Worm (Caenorhabditis elegans): Measurements from ENCODE around the gene nprl-2.

The nprl-2 gene

ce11 chrIV:7550445-7550844, 6.2 kb upstream of the nprl-2 start, which contains the start of gene pam-1:
Gene pam-1, minus strand, starts transcription at chrIV:7550812.
- TF ChIP-seq pqm-1 (tag; optimal IDR thresholded peaks at IDR 0.05) = peak; percentile 45
- no peak for TF ChIP-seq ceh-28 (tag; optimal IDR thresholded peaks at IDR 0.05)
- no peak for TF ChIP-seq hmg-11 (tag; optimal IDR thresholded peaks at IDR 0.05)

- TF ChIP-seq nhr-43 (tag; optimal IDR thresholded peaks at IDR 0.05; ENCODE audit: poor library complexity, severe bottlenecking) = peak; percentile 38
- TF ChIP-seq nhr-23 (tag; optimal IDR thresholded peaks at IDR 0.05) = no peak
- no peak for TF ChIP-seq eor-1 (tag; optimal IDR thresholded peaks at IDR 0.05)
- peak; percentile 9 for TF ChIP-seq elt-2 (tag; optimal IDR thresholded peaks at IDR 0.05)
- TF ChIP-seq ZK546.5 (tag; optimal IDR thresholded peaks at IDR 0.05) = no peak
- no peak for TF ChIP-seq ceh-82 (tag; optimal IDR thresholded peaks at IDR 0.05)
- no peak for TF ChIP-seq jun-1 (tag; optimal IDR thresholded peaks at IDR 0.05)
- no peak for TF ChIP-seq nhr-77 (tag; optimal IDR thresholded peaks at IDR 0.05)
- no peak for TF ChIP-seq egl-5 (tag; optimal IDR thresholded peaks at IDR 0.05)
Observed at ce11 chrIV:7551254-7551653, 5.4 kb upstream of the nprl-2 start.

- TF ChIP-seq ceh-82 (tag; optimal IDR thresholded peaks at IDR 0.05) = no peak
- no peak for TF ChIP-seq nhr-67 (tag; optimal IDR thresholded peaks at IDR 0.05)
- TF ChIP-seq ama-1 (optimal IDR thresholded peaks at IDR 0.05) = no peak
- no peak for TF ChIP-seq nhr-25 (tag; optimal IDR thresholded peaks at IDR 0.05)
- no peak for TF ChIP-seq ztf-4 (tag; optimal IDR thresholded peaks at IDR 0.05)
- no peak for TF ChIP-seq elt-2 (tag; optimal IDR thresholded peaks at IDR 0.05)
- no peak for TF ChIP-seq nfya-1 (tag; optimal IDR thresholded peaks at IDR 0.05; ENCODE audit: insufficient read depth)
- TF ChIP-seq nhr-23 (tag; optimal IDR thresholded peaks at IDR 0.05) = no peak
- TF ChIP-seq aly-2 (tag; optimal IDR thresholded peaks at IDR 0.05) = no peak
- TF ChIP-seq egl-27 (tag; optimal IDR thresholded peaks at IDR 0.05) = no peak
- no peak for TF ChIP-seq elt-3 (tag; optimal IDR thresholded peaks at IDR 0.05)
Observed at ce11 chrIV:7552100-7552499, 4.5 kb upstream of the nprl-2 start.

- TF ChIP-seq unc-39 (tag; optimal IDR thresholded peaks at IDR 0.05) (no peak), pqm-1 (tag; optimal IDR thresholded peaks at IDR 0.05) (peak; percentile 70), lsy-12 (tag; optimal IDR thresholded peaks at IDR 0.05) (no peak), elt-1 (tag; optimal IDR thresholded peaks at IDR 0.05) (no peak), fos-1 (tag; optimal IDR thresholded peaks at IDR 0.05) (no peak), nhr-11 (tag; optimal IDR thresholded peaks at IDR 0.05) (no peak), elt-2 (tag; optimal IDR thresholded peaks at IDR 0.05) (peak; percentile 83), nhr-25 (tag; optimal IDR thresholded peaks at IDR 0.05) (no peak), skn-1 (tag; optimal IDR thresholded peaks at IDR 0.05) (peak; percentile 21), daf-12 (tag; optimal IDR thresholded peaks at IDR 0.05) (no peak), egl-27 (tag; optimal IDR thresholded peaks at IDR 0.05) (no peak), hmg-11 (tag; optimal IDR thresholded peaks at IDR 0.05) (no peak), mml-1 (tag; optimal IDR thresholded peaks at IDR 0.05) (no peak), eor-1 (tag; optimal IDR thresholded peaks at IDR 0.05) (no peak), ama-1 (optimal IDR thresholded peaks at IDR 0.05) (peak; percentile 59), R02D3.7 (tag; optimal IDR thresholded peaks at IDR 0.05) (no peak), ceh-82 (tag; optimal IDR thresholded peaks at IDR 0.05) (no peak), lin-39 (tag; optimal IDR thresholded peaks at IDR 0.05) (no peak), unc-62 (GFP tag; optimal IDR thresholded peaks at IDR 0.05) (no peak), nhr-77 (tag; optimal IDR thresholded peaks at IDR 0.05) (no peak), nfya-1 (tag; optimal IDR thresholded peaks at IDR 0.05; ENCODE audit: insufficient read depth) (peak; percentile 93), elt-3 (tag; optimal IDR thresholded peaks at IDR 0.05) (no peak), nhr-237 (tag; optimal IDR thresholded peaks at IDR 0.05) (no peak), zag-1 (tag; optimal IDR thresholded peaks at IDR 0.05) (no peak), ceh-28 (tag; optimal IDR thresholded peaks at IDR 0.05) (peak; percentile 26), nhr-43 (tag; optimal IDR thresholded peaks at IDR 0.05; ENCODE audit: poor library complexity, severe bottlenecking) (no peak), ztf-4 (tag; optimal IDR thresholded peaks at IDR 0.05) (no peak), lin-15B (tag; optimal IDR thresholded peaks at IDR 0.05) (no peak), fkh-2 (tag; optimal IDR thresholded peaks at IDR 0.05) (no peak), nhr-76 (tag; optimal IDR thresholded peaks at IDR 0.05) (no peak), nhr-12 (tag; optimal IDR thresholded peaks at IDR 0.05) (no peak), snpc-4 (tag; optimal IDR thresholded peaks at IDR 0.05) (peak; percentile 41), ztf-11 (tag; optimal IDR thresholded peaks at IDR 0.05) (no peak), mdl-1 (tag; optimal IDR thresholded peaks at IDR 0.05) (no peak), ZK546.5 (tag; optimal IDR thresholded peaks at IDR 0.05) (no peak), sea-2 (GFP tag; optimal IDR thresholded peaks at IDR 0.05) (no peak), nhr-28 (tag; optimal IDR thresholded peaks at IDR 0.05) (no peak), jun-1 (tag; optimal IDR thresholded peaks at IDR 0.05) (peak; percentile 65), ceh-9 (tag; optimal IDR thresholded peaks at IDR 0.05) (no peak), aly-2 (tag; optimal IDR thresholded peaks at IDR 0.05) (no peak), egl-5 (tag; optimal IDR thresholded peaks at IDR 0.05) (no peak), ceh-16 (tag; optimal IDR thresholded peaks at IDR 0.05) (no peak), fkh-10 (GFP tag; optimal IDR thresholded peaks at IDR 0.05) (no peak), nhr-23 (tag; optimal IDR thresholded peaks at IDR 0.05) (no peak)
Observed at ce11 chrIV:7552958-7553553, 3.6 kb upstream of the nprl-2 start, which contains the start of gene dif-1. Gene dif-1, minus strand, starts transcription at chrIV:7553008.

Data from whole organism, L3 larva.